Worm (Caenorhabditis elegans) whole organism, young adult: ENCODE results near the gene srg-20.
"Not testable (repeated sequence)": the region's sequence is repeated elsewhere in the genome, so short reads cannot be mapped to it uniquely, and the experiment has no call there.

Experiments used
- D2030.7 ChIP-seq: fragments of 200-800 bp; sonication (Bioruptor generic); IDR thresholded peaks from 2 replicates; pipeline ENCODE4 v1.3.6; 2022; ENCODE audit warnings: missing genetic modification reagents, missing genetic modification characterization, missing compliant biosample characterization
- F23B12.7 ChIP-seq: sonication (generic microtip); optimal IDR thresholded peaks from 2 replicates; lab custom pipeline; 2017; ENCODE audit warnings: missing genetic modification characterization, mild to moderate bottlenecking, missing compliant biosample characterization, antibody characterized with exemption, moderate library complexity; ENCODE audit not compliant: insufficient read depth
- T07F8.4 ChIP-seq: sonication (generic microtip); optimal IDR thresholded peaks from 2 replicates; lab custom pipeline; 2016; ENCODE audit warnings: mild to moderate bottlenecking, missing genetic modification characterization, moderate library complexity, missing compliant biosample characterization
- Y67H2A.10 ChIP-seq: fragments of 200-800 bp; sonication (Bioruptor generic); conservative IDR thresholded peaks from 2 replicates; pipeline ENCODE4 v1.3.6; 2022; ENCODE audit warnings: missing genetic modification reagents, missing genetic modification characterization, missing compliant biosample characterization
- aptf-2 ChIP-seq: fragments of 200-800 bp; sonication (Bioruptor generic); conservative IDR thresholded peaks from 2 replicates; pipeline ENCODE4 v1.3.6; 2022; ENCODE audit warnings: missing genetic modification reagents, missing genetic modification characterization, missing compliant biosample characterization
- attf-3 ChIP-seq: fragments of 200-800 bp; sonication (Bioruptor generic); conservative IDR thresholded peaks from 2 replicates; pipeline ENCODE4 v1.3.6; 2022; ENCODE audit warnings: missing genetic modification reagents, missing genetic modification characterization, missing compliant biosample characterization
- attf-5 ChIP-seq: fragments of 200-800 bp; sonication (Bioruptor generic); optimal IDR thresholded peaks from 2 replicates; lab custom pipeline; 2018; ENCODE audit warnings: mild to moderate bottlenecking, missing genetic modification characterization, missing compliant biosample characterization
- bed-2 ChIP-seq: fragments of 200-800 bp; sonication (Bioruptor generic); IDR thresholded peaks from 2 replicates; pipeline ENCODE4 v1.3.6; 2022; ENCODE audit warnings: missing genetic modification reagents, missing genetic modification characterization, missing compliant biosample characterization
- ccch-3 ChIP-seq: fragments of 200-800 bp; sonication (Bioruptor generic); optimal IDR thresholded peaks from 2 replicates; lab custom pipeline; 2018; ENCODE audit warnings: mild to moderate bottlenecking, missing genetic modification characterization, missing compliant biosample characterization
- ceh-58 ChIP-seq: fragments of 200-800 bp; sonication (Bioruptor generic); IDR thresholded peaks from 2 replicates; pipeline ENCODE4 v1.3.6; 2022; ENCODE audit warnings: missing genetic modification characterization, missing compliant biosample characterization
- ceh-79 ChIP-seq: sonication (generic microtip); optimal IDR thresholded peaks from 2 replicates; lab custom pipeline; 2017; ENCODE audit warnings: mild to moderate bottlenecking, missing genetic modification characterization, missing compliant biosample characterization
- ceh-91 ChIP-seq: fragments of 200-800 bp; sonication (Bioruptor generic); IDR thresholded peaks from 2 replicates; pipeline ENCODE4 v1.3.6; 2022; ENCODE audit warnings: missing genetic modification reagents, missing genetic modification characterization, missing compliant biosample characterization
- dox-1 ChIP-seq: fragments of 200-800 bp; sonication (Bioruptor generic); IDR thresholded peaks from 2 replicates; pipeline ENCODE4 v1.3.6; 2022; ENCODE audit warnings: missing genetic modification reagents, missing genetic modification characterization, missing compliant biosample characterization
- efl-1 ChIP-seq: fragments of 150-350 bp; optimal IDR thresholded peaks from 2 replicates; lab custom pipeline; 2014; ENCODE audit warnings: missing biosample characterization, missing genetic modification reagents, missing genetic modification characterization
- gei-17 ChIP-seq: fragments of 200-800 bp; sonication (Bioruptor generic); optimal IDR thresholded peaks from 2 replicates; lab custom pipeline; 2018; ENCODE audit warnings: mild to moderate bottlenecking, missing genetic modification characterization, missing compliant biosample characterization
- him-1 ChIP-seq: sonication (generic microtip); optimal IDR thresholded peaks from 2 replicates; lab custom pipeline; 2016; ENCODE audit warnings: missing genotype, missing genetic modification reagents, missing genetic modification characterization, missing compliant biosample characterization
- let-607 ChIP-seq, 2 experiments: fragments of 200-800 bp in 1 of 2; sonication (Bioruptor generic) in 1 of 2; sonication (generic microtip) in 1 of 2; optimal IDR thresholded peaks; 2 replicates each; lab custom pipeline; 2016 to 2018; ENCODE audit warnings: mild to moderate bottlenecking in 2 of 2, missing compliant biosample characterization in 2 of 2, missing genetic modification characterization in 2 of 2, moderate library complexity in 2 of 2, missing genotype in 1 of 2
- lsl-1 ChIP-seq: fragments of 200-800 bp; sonication (Bioruptor generic); optimal IDR thresholded peaks from 2 replicates; lab custom pipeline; 2018; ENCODE audit warnings: mild to moderate bottlenecking, missing genetic modification characterization, moderate library complexity, missing compliant biosample characterization
- madf-3 ChIP-seq: fragments of 200-800 bp; sonication (Bioruptor generic); IDR thresholded peaks from 2 replicates; pipeline ENCODE4 v1.3.6; 2022; ENCODE audit warnings: missing genetic modification reagents, missing genetic modification characterization, missing compliant biosample characterization
- nfyb-1 ChIP-seq: fragments of 200-800 bp; sonication (Bioruptor generic); IDR thresholded peaks from 2 replicates; pipeline ENCODE4 v1.3.6; 2022; ENCODE audit warnings: missing genetic modification reagents, missing genetic modification characterization, missing compliant biosample characterization
- nhr-80 ChIP-seq: sonication (generic microtip); optimal IDR thresholded peaks from 2 replicates; lab custom pipeline; 2016; ENCODE audit warnings: missing genetic modification characterization, missing compliant biosample characterization
- nhr-90 ChIP-seq: sonication (generic microtip); optimal IDR thresholded peaks from 2 replicates; lab custom pipeline; 2016; ENCODE audit warnings: missing genotype, mild to moderate bottlenecking, missing genetic modification characterization, missing compliant biosample characterization
- snpc-1.3 ChIP-seq: sonication (generic microtip); optimal IDR thresholded peaks from 2 replicates; lab custom pipeline; 2017; ENCODE audit warnings: missing genetic modification characterization, mild to moderate bottlenecking, missing compliant biosample characterization, antibody characterized with exemption, moderate library complexity, missing genotype, missing genetic modification reagents; ENCODE audit not compliant: insufficient read depth
- tlf-1 ChIP-seq: fragments of 200-800 bp; sonication (Bioruptor generic); optimal IDR thresholded peaks from 2 replicates; lab custom pipeline; 2018; ENCODE audit warnings: mild to moderate bottlenecking, missing genetic modification characterization, missing compliant biosample characterization
- unc-130 ChIP-seq: sonication (generic microtip); optimal IDR thresholded peaks from 2 replicates; lab custom pipeline; 2016; ENCODE audit warnings: missing genetic modification reagents, missing genetic modification characterization, missing compliant biosample characterization
- zfh-2 ChIP-seq: fragments of 200-800 bp; sonication (Bioruptor generic); conservative IDR thresholded peaks from 2 replicates; pipeline ENCODE4 v1.3.6; 2022; ENCODE audit warnings: missing genetic modification reagents, missing genetic modification characterization, missing compliant biosample characterization
- ztf-18 ChIP-seq: sonication (generic microtip); optimal IDR thresholded peaks from 2 replicates; lab custom pipeline; 2016; ENCODE audit warnings: missing genotype, mild to moderate bottlenecking, missing genetic modification characterization, missing compliant biosample characterization
- ztf-25 ChIP-seq: fragments of 200-800 bp; sonication (Bioruptor generic); IDR thresholded peaks from 2 replicates; pipeline ENCODE4 v1.3.6; 2022; ENCODE audit warnings: missing genetic modification reagents, missing genetic modification characterization, missing compliant biosample characterization
- ztf-28 ChIP-seq: fragments of 200-800 bp; sonication (Bioruptor generic); IDR thresholded peaks from 2 replicates; pipeline ENCODE4 v1.3.6; 2022; ENCODE audit warnings: missing genetic modification reagents, missing genetic modification characterization, missing compliant biosample characterization
- ztf-3 ChIP-seq: fragments of 200-800 bp; sonication (Bioruptor generic); optimal IDR thresholded peaks from 2 replicates; lab custom pipeline; 2018; ENCODE audit warnings: mild to moderate bottlenecking, missing genetic modification characterization, missing compliant biosample characterization

srg-20 gene

ce11 chrII:1627783-1628182 lies 8.7 kb upstream of the srg-20 start, which contains the start of gene C08E3.15:
C08E3.15 (minus strand) TSS chrII:1627883.
- not testable (repeated sequence) for TF ChIP-seq lsl-1 (GFP tag; lab: Kevin White, UChicago); nhr-90; let-607 (tag; optimal IDR thresholded peaks at IDR 0.05; lab: Kevin White, UChicago)

ce11 chrII:1632216-1632615 lies 4.3 kb upstream of the srg-20 start, which contains the start of gene C08E3.13:
C08E3.13 (minus strand) TSS chrII:1632316.
- TF ChIP-seq nhr-80; ztf-25 (GFP tag; lab: Robert Waterston, UW); bed-2: not testable (repeated sequence)

ce11 chrII:1633490-1633889 lies 3.0 kb upstream of the srg-20 start, which contains the start of gene C08E3.1:
C08E3.1 (plus strand) TSS chrII:1633790.
- not testable (repeated sequence) for TF ChIP-seq efl-1 (GFP tag; lab: Kevin White, UChicago); ceh-91 (GFP tag; lab: Robert Waterston, UW); Y67H2A.10 (GFP tag; lab: Robert Waterston, UW)

DNA sequence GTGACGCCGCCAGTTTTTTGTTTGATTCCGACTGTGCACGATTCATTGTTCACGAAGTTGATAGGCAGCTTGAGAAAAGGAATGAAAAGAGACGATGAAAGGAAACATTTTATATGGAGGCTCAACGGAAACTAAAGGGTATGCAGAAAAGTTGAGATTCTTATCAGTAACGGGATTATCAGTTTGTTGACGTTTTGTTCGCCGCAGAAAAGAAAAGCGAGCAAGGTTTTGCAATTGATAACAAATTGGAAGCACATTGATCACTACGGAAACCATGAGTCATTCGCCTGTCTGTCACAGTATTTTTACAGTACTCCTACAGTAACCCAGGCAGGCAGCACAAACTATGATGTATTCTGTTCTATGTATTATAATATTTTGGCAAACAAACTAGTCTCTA lies 523 bp upstream of the srg-20 start:
- TF ChIP-seq aptf-2 = no peak
- peak; percentile 9 for TF ChIP-seq nhr-80

DNA sequence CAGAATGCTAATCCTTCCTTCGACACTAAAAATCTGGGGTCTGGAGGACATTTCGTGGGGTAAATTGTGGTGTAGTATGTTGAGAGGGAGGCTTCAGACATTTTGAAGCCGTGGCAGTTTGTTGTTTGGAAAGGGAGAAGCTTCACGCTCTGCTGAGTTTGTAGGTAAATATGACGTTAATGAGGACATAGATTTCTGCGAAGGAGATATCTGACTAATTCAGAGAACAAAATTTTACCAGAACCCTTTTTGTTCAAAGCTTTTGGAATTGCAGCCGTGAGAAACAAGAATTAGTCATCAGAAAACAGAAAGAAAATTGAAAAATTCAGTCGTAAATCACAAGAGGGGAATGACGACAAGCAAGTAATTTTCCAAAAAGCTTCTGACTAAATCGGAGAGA lies 4.0 kb downstream of the srg-20 start, which contains the start of gene srh-72:
srh-72 (minus strand) TSS at position 101 of the 400 bp plus-strand sequence.
- TF ChIP-seq ccch-3 (GFP tag; lab: Kevin White, UChicago) = no peak
- TF ChIP-seq gei-17 (GFP tag; lab: Kevin White, UChicago) = no peak
- TF ChIP-seq attf-3 (GFP tag; lab: Robert Waterston, UW) = no peak

DNA sequence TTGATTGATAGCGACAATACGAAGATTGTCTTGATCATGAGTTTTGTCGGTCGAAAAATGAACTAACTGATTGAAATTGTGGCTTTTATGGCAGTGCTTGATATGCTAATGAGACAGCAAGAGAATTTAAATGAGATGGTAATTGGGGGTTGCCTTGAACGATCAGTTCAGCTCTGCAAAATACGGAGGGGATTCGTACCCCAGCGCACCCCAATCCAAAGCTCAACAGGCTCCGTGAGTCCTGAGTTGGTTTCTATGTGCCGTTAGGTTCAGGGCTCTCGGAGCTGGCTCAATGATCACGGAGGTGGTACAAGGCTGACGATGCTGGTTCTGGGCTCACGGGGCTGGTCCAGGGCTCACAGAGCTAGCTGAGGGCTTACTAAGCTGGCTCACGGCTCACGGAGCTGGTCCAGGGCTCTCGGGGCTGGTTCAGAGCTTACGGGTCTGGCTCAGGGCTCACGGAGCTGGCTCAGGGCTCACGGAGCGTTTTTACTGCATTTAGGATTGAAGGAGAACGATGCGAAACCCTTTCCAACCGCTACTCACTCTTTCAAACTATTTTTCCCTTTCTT lies 8.4 kb downstream of the srg-20 start, which contains the start of gene ZC204.6:
ZC204.6 (minus strand) TSS at position 51 of the 572 bp plus-strand sequence.
- TF ChIP-seq ceh-58 (GFP tag; lab: Robert Waterston, UW) = no peak
- TF ChIP-seq zfh-2 (GFP tag; lab: Robert Waterston, UW) = peak; percentile 84
- TF ChIP-seq, all 124 proteins: peak for 1

ce11 chrII:1646199-1646598 lies 9.7 kb downstream of the srg-20 start, which contains the start of gene ZC204.17:
ZC204.17 (minus strand) TSS chrII:1646299.
- TF ChIP-seq ceh-79 = no peak
- no peak for TF ChIP-seq unc-130 (GFP tag; lab: Kevin White, UChicago)
- no peak for TF ChIP-seq T07F8.4 (tag; lab: Kevin White, UChicago)
- TF ChIP-seq D2030.7 (GFP tag; lab: Robert Waterston, UW) = no peak
- no peak for TF ChIP-seq gei-17 (GFP tag; lab: Kevin White, UChicago)
- TF ChIP-seq dox-1 (GFP tag; lab: Robert Waterston, UW) = no peak
- no peak for TF ChIP-seq tlf-1 (GFP tag; lab: Kevin White, UChicago)
- TF ChIP-seq F23B12.7 (tag; lab: Kevin White, UChicago) = no peak
- no peak for TF ChIP-seq ztf-18
- no peak for TF ChIP-seq attf-5 (GFP tag; lab: Kevin White, UChicago)
- no peak for TF ChIP-seq ztf-3 (GFP tag; lab: Kevin White, UChicago)
- TF ChIP-seq ztf-28 = no peak
- TF ChIP-seq madf-3 (GFP tag; lab: Robert Waterston, UW) = no peak
- TF ChIP-seq snpc-1.3 = no peak
- TF ChIP-seq ceh-91 (GFP tag; lab: Robert Waterston, UW) = no peak
- no peak for TF ChIP-seq him-1
- no peak for TF ChIP-seq nfyb-1 (GFP tag; lab: Robert Waterston, UW)
